Worm (Caenorhabditis elegans) whole organism, late embryonic: ENCODE measurements around the gene ZC239.22.

Experiments
- F13H6.1 ChIP-seq: sonication (generic microtip); optimal IDR thresholded peaks from 2 replicates; lab custom pipeline; 2016; ENCODE audit warnings: missing genetic modification characterization, missing compliant biosample characterization
- K02D7.2 ChIP-seq: sonication (generic microtip); optimal IDR thresholded peaks from 2 replicates; lab custom pipeline; 2017; ENCODE audit warnings: mild to moderate bottlenecking, missing genetic modification characterization, missing compliant biosample characterization
- T23F11.4 ChIP-seq: fragments of 200-800 bp; sonication (Bioruptor generic); optimal IDR thresholded peaks from 2 replicates; lab custom pipeline; 2018; ENCODE audit warnings: mild to moderate bottlenecking, missing genetic modification characterization, missing compliant biosample characterization
- Y22D7AL.16 ChIP-seq: sonication (generic microtip); optimal IDR thresholded peaks from 2 replicates; lab custom pipeline; 2016; ENCODE audit warnings: missing genetic modification characterization, missing compliant biosample characterization
- ahr-1 ChIP-seq: sonication (generic microtip); optimal IDR thresholded peaks from 2 replicates; lab custom pipeline; 2016; ENCODE audit warnings: missing genetic modification characterization, missing compliant biosample characterization
- ceh-14 ChIP-seq: sonication (generic microtip); optimal IDR thresholded peaks from 2 replicates; lab custom pipeline; 2016; ENCODE audit warnings: missing genotype, missing genetic modification characterization, missing compliant biosample characterization
- ceh-18 ChIP-seq: sonication (generic microtip); optimal IDR thresholded peaks from 2 replicates; lab custom pipeline; 2016; ENCODE audit warnings: missing genetic modification characterization, missing compliant biosample characterization
- ceh-19 ChIP-seq: fragments of 200-800 bp; sonication (Bioruptor generic); optimal IDR thresholded peaks from 2 replicates; lab custom pipeline; 2018; ENCODE audit warnings: mild to moderate bottlenecking, missing genetic modification characterization, missing compliant biosample characterization
- ceh-2 ChIP-seq: sonication (generic microtip); optimal IDR thresholded peaks from 2 replicates; lab custom pipeline; 2016; ENCODE audit warnings: missing genotype, missing genetic modification characterization, missing compliant biosample characterization
- ceh-22 ChIP-seq: sonication (generic microtip); optimal IDR thresholded peaks from 2 replicates; lab custom pipeline; 2017; ENCODE audit warnings: missing biosample characterization, missing genetic modification characterization
- ceh-24 ChIP-seq: sonication (generic microtip); optimal IDR thresholded peaks from 2 replicates; lab custom pipeline; 2016; ENCODE audit warnings: mild to moderate bottlenecking, missing genetic modification characterization, missing compliant biosample characterization
- ceh-31 ChIP-seq: sonication (generic microtip); optimal IDR thresholded peaks from 2 replicates; lab custom pipeline; 2016; ENCODE audit warnings: missing genetic modification characterization, missing compliant biosample characterization
- ceh-48 ChIP-seq: sonication (generic microtip); optimal IDR thresholded peaks from 2 replicates; lab custom pipeline; 2016; ENCODE audit warnings: missing genetic modification characterization, inconsistent platforms, missing compliant biosample characterization
- ceh-6 ChIP-seq: fragments of 200-800 bp; sonication (Bioruptor generic); optimal IDR thresholded peaks from 2 replicates; lab custom pipeline; 2018; ENCODE audit warnings: mild to moderate bottlenecking, missing genetic modification characterization, missing compliant biosample characterization
- che-1 ChIP-seq: sonication (generic microtip); optimal IDR thresholded peaks from 2 replicates; lab custom pipeline; 2016; ENCODE audit warnings: mild to moderate bottlenecking, missing genetic modification characterization, missing compliant biosample characterization
- elt-2 ChIP-seq: sonication (generic microtip); optimal IDR thresholded peaks from 2 replicates; lab custom pipeline; 2016; ENCODE audit warnings: missing genetic modification reagents, missing genetic modification characterization, missing compliant biosample characterization
- elt-4 ChIP-seq: sonication (generic microtip); optimal IDR thresholded peaks from 2 replicates; lab custom pipeline; 2016; ENCODE audit warnings: missing genetic modification characterization, missing compliant biosample characterization
- eyg-1 ChIP-seq: sonication (generic microtip); optimal IDR thresholded peaks from 2 replicates; lab custom pipeline; 2016; ENCODE audit warnings: missing genotype, missing genetic modification characterization, missing compliant biosample characterization
- fax-1 ChIP-seq: sonication (generic microtip); optimal IDR thresholded peaks from 2 replicates; lab custom pipeline; 2016; ENCODE audit warnings: missing genotype, missing genetic modification characterization, missing compliant biosample characterization
- fkh-10 ChIP-seq: fragments of 150-350 bp; optimal IDR thresholded peaks from 2 replicates; lab custom pipeline; 2014; ENCODE audit warnings: missing biosample characterization, missing genetic modification reagents, missing genetic modification characterization
- fkh-6 ChIP-seq: sonication (generic microtip); optimal IDR thresholded peaks from 2 replicates; lab custom pipeline; 2016; ENCODE audit warnings: missing genetic modification characterization, missing compliant biosample characterization
- gmeb-2 ChIP-seq: sonication (generic microtip); optimal IDR thresholded peaks from 2 replicates; lab custom pipeline; 2016; ENCODE audit warnings: missing genetic modification characterization, inconsistent platforms, missing compliant biosample characterization
- hlh-13 ChIP-seq: fragments of 200-800 bp; sonication (Bioruptor generic); optimal IDR thresholded peaks from 2 replicates; lab custom pipeline; 2018; ENCODE audit warnings: mild to moderate bottlenecking, missing genetic modification characterization, missing compliant biosample characterization
- hlh-30 ChIP-seq: sonication (generic microtip); optimal IDR thresholded peaks from 2 replicates; lab custom pipeline; 2017; ENCODE audit warnings: antibody characterized with exemption, missing genetic modification characterization, missing compliant biosample characterization; ENCODE audit not compliant: insufficient read depth
- hlh-6 ChIP-seq: sonication (generic microtip); optimal IDR thresholded peaks from 2 replicates; lab custom pipeline; 2016; ENCODE audit warnings: missing genotype, missing genetic modification characterization, missing compliant biosample characterization
- lin-11 ChIP-seq: fragments of 200-800 bp; sonication (Bioruptor generic); optimal IDR thresholded peaks from 2 replicates; lab custom pipeline; 2018; ENCODE audit warnings: mild to moderate bottlenecking, missing genetic modification characterization, missing compliant biosample characterization
- mec-3 ChIP-seq: sonication (generic microtip); optimal IDR thresholded peaks from 2 replicates; lab custom pipeline; 2016; ENCODE audit warnings: borderline replicate concordance, missing genetic modification characterization, missing compliant biosample characterization
- nhr-232 ChIP-seq: sonication (generic microtip); optimal IDR thresholded peaks from 2 replicates; lab custom pipeline; 2016; ENCODE audit warnings: missing genetic modification characterization, missing compliant biosample characterization
- pat-9 ChIP-seq: fragments of 200-800 bp; sonication (Bioruptor generic); optimal IDR thresholded peaks from 2 replicates; lab custom pipeline; 2018; ENCODE audit warnings: mild to moderate bottlenecking, missing genetic modification characterization, moderate library complexity, missing compliant biosample characterization
- pax-1 ChIP-seq: fragments of 150-350 bp; optimal IDR thresholded peaks from 2 replicates; lab custom pipeline; 2014; ENCODE audit warnings: missing biosample characterization, missing genetic modification characterization
- pha-2 ChIP-seq: sonication (generic microtip); optimal IDR thresholded peaks from 2 replicates; lab custom pipeline; 2017; ENCODE audit warnings: mild to moderate bottlenecking, missing genetic modification characterization, missing compliant biosample characterization
- ref-2 ChIP-seq: sonication (generic microtip); optimal IDR thresholded peaks from 2 replicates; lab custom pipeline; 2016; ENCODE audit warnings: missing genetic modification characterization, missing compliant biosample characterization
- sox-4 ChIP-seq: sonication (generic microtip); optimal IDR thresholded peaks from 2 replicates; lab custom pipeline; 2017; ENCODE audit warnings: mild to moderate bottlenecking, missing genetic modification characterization, inconsistent platforms, missing compliant biosample characterization
- ttx-3 ChIP-seq: sonication (generic microtip); optimal IDR thresholded peaks from 2 replicates; lab custom pipeline; 2016; ENCODE audit warnings: missing genetic modification reagents, missing genetic modification characterization, missing compliant biosample characterization
- unc-86 ChIP-seq: sonication (generic microtip); optimal IDR thresholded peaks from 2 replicates; lab custom pipeline; 2016; ENCODE audit warnings: missing genetic modification characterization, missing compliant biosample characterization
- zip-5 ChIP-seq: sonication (generic microtip); optimal IDR thresholded peaks from 2 replicates; lab custom pipeline; 2016; ENCODE audit warnings: missing genetic modification characterization, missing compliant biosample characterization

The ZC239.22 gene

ce11 chrII:3220723-3221122, at the start of gene ZC239.22:
TSS of gene ZC239.22 (minus strand) at chrII:3220823.
- TF ChIP-seq F13H6.1 (no peak), K02D7.2 (no peak), lin-11 (tag; lab: Kevin White, UChicago) (no peak), pat-9 (tag; lab: Kevin White, UChicago) (no peak)

ce11 chrII:3267815-3268214, 47.2 kb upstream of the ZC239.22 start:
- TF ChIP-seq ceh-19 (GFP tag; lab: Kevin White, UChicago) (no peak), che-1 (tag; lab: Kevin White, UChicago) (peak; percentile 48), nhr-232 (tag; lab: Kevin White, UChicago) (peak; percentile 10), K02D7.2 (no peak), Y22D7AL.16 (peak; percentile 18), eyg-1 (tag; lab: Kevin White, UChicago) (no peak)

DNA sequence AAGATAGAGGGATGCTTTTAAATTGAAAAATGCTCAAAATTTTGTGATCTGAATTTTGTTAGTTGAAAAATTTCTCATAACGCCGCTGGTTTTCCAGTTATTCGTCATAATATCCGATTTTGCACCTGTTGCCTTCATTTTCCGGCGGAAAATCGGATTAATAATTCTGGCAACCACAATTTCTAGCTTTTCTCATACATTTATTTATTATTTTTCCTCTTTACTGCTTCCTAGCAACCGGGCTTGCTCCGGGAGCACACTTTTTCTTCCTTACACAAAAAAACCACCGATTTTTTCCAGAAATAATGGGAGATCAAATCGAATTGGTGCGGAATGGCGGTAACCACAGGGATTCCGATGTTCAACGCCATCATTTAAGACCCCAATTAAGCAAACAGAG, 46.7 kb upstream of the ZC239.22 start, which contains the start of gene F02E11.7:
Gene F02E11.7, plus strand, starts transcription at position 301 of the 400 bp plus-strand sequence.
- TF ChIP-seq gmeb-2 (tag; lab: Kevin White, UChicago) (no peak), hlh-6 (tag; lab: Kevin White, UChicago) (no peak), ceh-31 (no peak), ceh-14 (tag; lab: Kevin White, UChicago) (no peak), ceh-19 (GFP tag; lab: Kevin White, UChicago) (no peak)
- TF ChIP-seq, all 69 proteins: peak for 0

- TF ChIP-seq ceh-22 (tag; lab: Kevin White, UChicago), result no peak
- TF ChIP-seq pat-9 (tag; lab: Kevin White, UChicago), result no peak
- TF ChIP-seq ceh-14 (tag; lab: Kevin White, UChicago), result no peak
- TF ChIP-seq fkh-10 (GFP tag; lab: Kevin White, UChicago), result no peak
- no peak for TF ChIP-seq T23F11.4 (GFP tag; lab: Kevin White, UChicago)
- TF ChIP-seq che-1 (tag; lab: Kevin White, UChicago), result no peak
- no peak for TF ChIP-seq hlh-13
- no peak for TF ChIP-seq ceh-31
- no peak for TF ChIP-seq ceh-24 (tag; lab: Kevin White, UChicago)
- no peak for TF ChIP-seq elt-2 (tag; lab: Kevin White, UChicago)
- no peak for TF ChIP-seq ceh-18 (tag; lab: Kevin White, UChicago)
- TF ChIP-seq mec-3 (tag; lab: Kevin White, UChicago), result no peak
- no peak for TF ChIP-seq sox-4 (tag; lab: Kevin White, UChicago)
- no peak for TF ChIP-seq ref-2 (tag; lab: Kevin White, UChicago)
- no peak for TF ChIP-seq ceh-2
- no peak for TF ChIP-seq hlh-30 (tag; lab: Kevin White, UChicago)
- no peak for TF ChIP-seq fkh-6
- no peak for TF ChIP-seq ahr-1
- no peak for TF ChIP-seq ceh-6 (GFP tag; lab: Kevin White, UChicago)
- no peak for TF ChIP-seq F13H6.1
Measured at ce11 chrII:3264704-3265103, 44.1 kb upstream of the ZC239.22 start.

DNA sequence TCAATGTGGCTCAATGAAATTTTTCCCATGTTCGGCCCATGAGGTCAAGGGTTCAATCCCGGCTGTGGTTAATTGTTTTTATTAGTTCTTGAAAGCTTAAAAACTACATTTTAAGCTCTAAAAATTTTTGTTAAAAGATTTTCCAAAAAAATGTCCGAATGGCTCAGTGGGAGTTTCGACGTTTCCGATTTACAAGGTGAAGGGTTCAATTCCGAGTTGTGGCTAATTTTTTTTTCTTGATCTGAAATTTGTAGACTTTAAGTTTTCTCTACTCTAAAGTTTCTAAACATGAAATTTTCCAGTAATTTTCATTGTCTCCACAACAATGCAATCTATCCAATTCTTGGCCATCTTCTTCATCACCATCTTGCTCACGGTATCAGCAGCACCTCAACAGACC, 41.9 kb upstream of the ZC239.22 start, which contains the start of gene F02E11.2:
Gene F02E11.2, plus strand, starts transcription at position 301 of the 400 bp plus-strand sequence.
- TF ChIP-seq pha-2 (tag; lab: Kevin White, UChicago), result no peak
- no peak for TF ChIP-seq zip-5 (tag; lab: Kevin White, UChicago)
- TF ChIP-seq ceh-24 (tag; lab: Kevin White, UChicago), result no peak
- no peak for TF ChIP-seq pax-1 (tag; lab: Kevin White, UChicago)
- no peak for TF ChIP-seq ceh-6 (GFP tag; lab: Kevin White, UChicago)
- TF ChIP-seq hlh-13, result no peak

DNA sequence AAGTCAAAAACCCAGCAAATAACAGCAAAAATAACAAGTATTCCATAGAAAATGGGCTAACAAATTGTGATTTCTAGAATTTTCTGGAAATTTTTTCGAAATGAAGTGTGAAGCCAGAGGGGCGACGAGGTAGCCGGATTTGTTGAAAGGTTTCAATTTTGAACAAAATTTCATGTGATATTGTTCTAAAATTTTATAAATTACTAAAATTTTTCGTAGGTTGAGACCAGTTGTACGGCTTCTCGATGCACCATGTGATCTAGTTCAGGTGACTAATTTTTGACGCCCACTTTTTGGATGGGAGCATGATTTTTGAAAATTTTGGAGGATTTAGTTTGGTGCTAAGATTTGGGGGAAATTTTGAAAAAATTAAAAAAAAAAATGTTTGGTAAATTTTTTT, 38.6 kb upstream of the ZC239.22 start, which contains the start of gene gcy-19:
Gene gcy-19, minus strand, starts transcription at position 101 of the 400 bp plus-strand sequence.
- TF ChIP-seq elt-4, result no peak
- TF ChIP-seq ceh-6 (GFP tag; lab: Kevin White, UChicago), result no peak
- no peak for TF ChIP-seq fax-1 (tag; lab: Kevin White, UChicago)
- TF ChIP-seq eyg-1 (tag; lab: Kevin White, UChicago), result no peak
- TF ChIP-seq K02D7.2, result no peak
- TF ChIP-seq nhr-232 (tag; lab: Kevin White, UChicago), result no peak
- no peak for TF ChIP-seq pax-1 (tag; lab: Kevin White, UChicago)
- no peak for TF ChIP-seq ttx-3 (tag; lab: Kevin White, UChicago)
- no peak for TF ChIP-seq ahr-1
- no peak for TF ChIP-seq elt-2 (tag; lab: Kevin White, UChicago)
- TF ChIP-seq ceh-48, result no peak
- no peak for TF ChIP-seq unc-86 (tag; lab: Kevin White, UChicago)
- no peak for TF ChIP-seq pat-9 (tag; lab: Kevin White, UChicago)
